Worm (Caenorhabditis elegans) whole organism, L1 larva: ENCODE data around the gene ccch-1.

ENCODE experiments used
- aly-2 ChIP-seq: fragments of 150-350 bp; optimal IDR thresholded peaks from 2 replicates; lab custom pipeline; 2014; ENCODE audit warnings: missing biosample characterization, missing genetic modification characterization
- ama-1 ChIP-seq: fragments of 150-350 bp; optimal IDR thresholded peaks from 2 replicates; lab custom pipeline; 2014
- lin-13 ChIP-seq: fragments of 150-350 bp; optimal IDR thresholded peaks from 2 replicates; lab custom pipeline; 2014; ENCODE audit warnings: missing biosample characterization, missing genetic modification reagents, missing genetic modification characterization
- lsy-2 ChIP-seq, 2 experiments: fragments of 150-350 bp; optimal IDR thresholded peaks; 2 replicates each; lab custom pipeline; 2014; ENCODE audit warnings: missing biosample characterization in 2 of 2, missing genetic modification characterization in 2 of 2
- skn-1 ChIP-seq: fragments of 150-350 bp; optimal IDR thresholded peaks from 2 replicates; lab custom pipeline; 2014; ENCODE audit warnings: missing biosample characterization, missing genetic modification characterization
- tlp-1 ChIP-seq: fragments of 150-350 bp; optimal IDR thresholded peaks from 2 replicates; lab custom pipeline; 2014; ENCODE audit warnings: missing biosample characterization, missing genetic modification characterization

ce11 chrV:11534495-11535189 is 7.0 kb downstream of the ccch-1 start:
- TF ChIP-seq lsy-2 (tag; optimal IDR thresholded peaks at IDR 0.05; lab: Kevin White, UChicago) = peak in 1 of 2 experiments; percentile 43
- TF ChIP-seq tlp-1 (tag; lab: Kevin White, UChicago) = no peak
- peak; percentile 65 for TF ChIP-seq ama-1
- TF ChIP-seq aly-2 (tag; lab: Kevin White, UChicago) = no peak
- TF ChIP-seq lin-13 (GFP tag; lab: Kevin White, UChicago) = no peak
- TF ChIP-seq skn-1 (tag; lab: Kevin White, UChicago) = no peak
